Worm (Caenorhabditis elegans) whole organism, young adult: Measurements from ENCODE around the gene dpf-4.

Experiments
- B0336.3 ChIP-seq: fragments of 200-800 bp; sonication (Bioruptor generic); IDR thresholded peaks from 2 replicates; pipeline ENCODE4 v1.3.6; 2022; ENCODE audit warnings: missing genetic modification characterization, missing compliant biosample characterization
- F57A8.1 ChIP-seq: fragments of 200-800 bp; sonication (Bioruptor generic); optimal IDR thresholded peaks from 2 replicates; lab custom pipeline; 2018; ENCODE audit warnings: mild to moderate bottlenecking, missing genetic modification characterization, moderate library complexity, missing compliant biosample characterization
- ama-1 ChIP-seq, 3 experiments: fragments of 150-350 bp in 1 of 3; sonication (generic microtip) in 2 of 3; optimal IDR thresholded peaks; 2 replicates each; lab custom pipeline; 2014 to 2018; ENCODE audit warnings: missing biosample characterization in 2 of 3, missing genetic modification characterization in 2 of 3, missing genetic modification reagents in 2 of 3
- egrh-3 ChIP-seq: fragments of 200-800 bp; sonication (Bioruptor generic); IDR thresholded peaks from 2 replicates; pipeline ENCODE4 v1.3.6; 2022; ENCODE audit warnings: missing genetic modification reagents, missing genetic modification characterization, missing compliant biosample characterization
- hsf-1 ChIP-seq: fragments of 200-800 bp; sonication (Bioruptor generic); IDR thresholded peaks from 2 replicates; pipeline ENCODE4 v1.3.6; 2022; ENCODE audit warnings: missing genetic modification reagents, missing genetic modification characterization, missing compliant biosample characterization
- let-526 ChIP-seq: fragments of 200-800 bp; sonication (Bioruptor generic); IDR thresholded peaks from 2 replicates; pipeline ENCODE4 v1.3.6; 2022; ENCODE audit warnings: missing genetic modification reagents, missing genetic modification characterization, missing compliant biosample characterization
- pha-4 ChIP-seq: fragments of 150-350 bp; sonication (generic microtip); optimal IDR thresholded peaks from 2 replicates; lab custom pipeline; 2014; ENCODE audit warnings: missing biosample characterization, missing genetic modification reagents, missing genetic modification characterization
- unc-62 ChIP-seq: fragments of 150-350 bp; optimal IDR thresholded peaks from 2 replicates; lab custom pipeline; 2014; ENCODE audit warnings: missing biosample characterization, missing genetic modification reagents, missing genetic modification characterization
- ztf-18 ChIP-seq: sonication (generic microtip); optimal IDR thresholded peaks from 2 replicates; lab custom pipeline; 2016; ENCODE audit warnings: missing genotype, mild to moderate bottlenecking, missing genetic modification characterization, missing compliant biosample characterization
- ztf-26 ChIP-seq: sonication (generic microtip); optimal IDR thresholded peaks from 2 replicates; lab custom pipeline; 2017; ENCODE audit warnings: missing genetic modification characterization, missing compliant biosample characterization

DNA sequence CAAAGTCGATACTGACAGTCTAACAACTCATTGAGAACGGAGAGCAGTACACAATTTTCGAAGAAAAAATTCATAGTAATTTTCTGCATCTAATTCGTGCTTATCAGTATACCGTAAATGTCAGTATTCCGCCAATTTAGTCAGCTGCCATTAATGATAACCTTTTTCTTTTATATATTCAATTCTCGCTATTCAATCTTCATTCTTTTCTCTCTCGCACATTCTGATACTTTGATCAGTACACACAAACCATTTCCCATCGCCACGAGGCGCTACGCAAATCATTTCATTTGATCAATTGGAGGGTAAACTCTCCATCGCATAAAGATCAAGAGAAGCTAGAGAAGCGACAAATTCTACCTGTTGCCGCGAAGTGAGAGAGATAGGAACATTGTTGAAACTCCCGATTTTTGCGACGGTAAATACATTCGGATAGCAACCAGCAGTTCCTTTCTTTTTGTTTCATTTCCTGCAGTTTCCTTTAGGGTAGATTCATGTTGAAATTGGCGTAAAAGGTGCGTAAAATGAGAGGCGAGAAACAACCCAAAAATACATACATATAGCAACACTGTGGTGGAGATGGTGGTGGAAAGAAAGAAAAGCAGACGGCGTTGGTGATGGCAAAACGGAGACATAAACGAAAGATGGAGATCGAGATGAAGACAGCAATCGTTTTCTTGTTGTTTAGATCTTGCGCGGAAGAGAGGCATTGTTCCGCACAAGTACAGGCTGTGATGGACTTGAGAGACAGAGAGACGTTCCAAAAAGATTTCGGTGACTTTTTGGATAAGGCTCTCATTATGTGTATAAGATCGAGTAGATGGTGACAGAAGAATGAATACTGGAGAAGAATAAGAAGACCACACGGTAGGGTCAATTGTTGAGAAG, 20.7 kb upstream of the dpf-4 start:
- TF ChIP-seq hsf-1 (GFP tag; lab: Robert Waterston, UW) (no peak), F57A8.1 (no peak), ama-1 (optimal IDR thresholded peaks at IDR 0.05; lab: Kevin White, UChicago) (peak; percentile 77), ama-1 (GFP tag; optimal IDR thresholded peaks at IDR 0.05; lab: Kevin White, UChicago) (no peak), pha-4 (peak; percentile 66), B0336.3 (GFP tag; lab: Robert Waterston, UW) (no peak), let-526 (no peak), ztf-26 (tag; lab: Kevin White, UChicago) (no peak), ztf-18 (tag; lab: Kevin White, UChicago) (no peak), unc-62 (no peak), egrh-3 (GFP tag; lab: Robert Waterston, UW) (no peak)
